Fruit fly (Drosophila melanogaster): ENCODE measurements around the gene CG1924.

CG1924 gene

DNA sequence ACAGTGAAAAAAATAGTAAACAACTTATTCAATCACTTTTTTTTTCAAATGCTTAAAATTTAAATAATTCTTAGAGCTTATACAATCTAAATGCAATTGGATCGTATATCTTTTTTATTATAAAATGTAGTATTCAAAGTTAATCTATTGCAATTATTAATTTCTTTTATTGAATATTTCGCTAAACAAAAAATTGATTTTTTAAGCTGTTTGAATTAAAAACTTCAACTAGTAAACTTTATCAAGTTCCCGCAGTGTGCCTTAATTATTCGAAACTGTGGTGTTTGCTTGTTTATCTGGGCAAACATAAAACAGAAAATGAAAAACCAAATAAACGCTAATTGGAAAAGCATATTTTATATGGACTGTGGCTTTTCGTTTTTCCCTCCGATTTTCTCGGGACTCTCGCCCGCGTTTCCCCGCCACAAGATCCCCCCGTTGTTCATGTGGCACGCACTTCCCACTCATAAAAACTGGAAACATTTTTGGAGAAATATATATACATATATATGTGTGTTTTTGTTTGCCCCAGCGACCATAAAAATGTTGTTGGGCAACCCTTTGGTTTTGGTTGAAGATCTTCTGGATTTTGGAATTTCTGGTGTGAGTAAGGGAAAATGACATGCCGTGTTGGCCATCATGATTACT, 47.0 kb upstream of the CG1924 start (continued):
- TF ChIP-seq CG13424 (tag; optimal IDR thresholded peaks at IDR 0.05) = peak; percentile 70
- TF ChIP-seq CG31388 (GFP tag; optimal IDR thresholded peaks at IDR 0.05) = no peak
- TF ChIP-seq CG2875 (GFP tag; optimal IDR thresholded peaks at IDR 0.05) = peak; percentile 49
- TF ChIP-seq trem (tag; optimal IDR thresholded peaks at IDR 0.05) = peak; percentile 44
- peak; percentile 83 for TF ChIP-seq CG2712 (tag; optimal IDR thresholded peaks at IDR 0.05)
- TF ChIP-seq sens (GFP tag) = peak; percentile 82
- no peak for TF ChIP-seq mld (GFP tag; IDR thresholded peaks at IDR 0.05; ENCODE audit: partially characterized antibody)
- no peak for TF ChIP-seq cg (GFP tag; optimal IDR thresholded peaks at IDR 0.05)
- TF ChIP-seq CG10654 (GFP tag; optimal IDR thresholded peaks at IDR 0.05) = peak; percentile 12
- peak; percentile 40 for TF ChIP-seq Abd-B (GFP tag; optimal IDR thresholded peaks at IDR 0.05)
- no peak for TF ChIP-seq Ada2b (GFP tag; IDR thresholded peaks at IDR 0.05)
- peak; percentile 47 for TF ChIP-seq CG7556 (GFP tag; optimal IDR thresholded peaks at IDR 0.05)
- no peak for TF ChIP-seq nau (GFP tag; optimal IDR thresholded peaks at IDR 0.05)
- TF ChIP-seq mam (GFP tag; optimal IDR thresholded peaks at IDR 0.05) = no peak
- TF ChIP-seq Eip74EF (GFP tag; optimal IDR thresholded peaks at IDR 0.05) = peak in 1 of 2 experiments; percentile 63
- TF ChIP-seq CG9932 (GFP tag; IDR thresholded peaks at IDR 0.05) = no peak
- no peak for TF ChIP-seq chif (GFP tag; optimal IDR thresholded peaks at IDR 0.05)
- no peak for TF ChIP-seq Dfd (GFP tag; optimal IDR thresholded peaks at IDR 0.05)
- TF ChIP-seq Six4 (GFP tag; optimal IDR thresholded peaks at IDR 0.05) = peak; percentile 25
- peak; percentile 33 for TF ChIP-seq CG9437 (GFP tag; optimal IDR thresholded peaks at IDR 0.05)
- TF ChIP-seq abd-A (tag; optimal IDR thresholded peaks at IDR 0.05) = peak; percentile 16
- peak; percentile 33 for TF ChIP-seq CG2202 (tag; optimal IDR thresholded peaks at IDR 0.05)
- no peak for TF ChIP-seq NfI (GFP tag; optimal IDR thresholded peaks at IDR 0.05)
- TF ChIP-seq CG14441 (GFP tag; IDR thresholded peaks at IDR 0.05) = no peak
- no peak for TF ChIP-seq gro (GFP tag; optimal IDR thresholded peaks at IDR 0.05)
- peak; percentile 65 for TF ChIP-seq CG10267 (tag; optimal IDR thresholded peaks at IDR 0.05)
- TF ChIP-seq HLH54F (GFP tag; optimal IDR thresholded peaks at IDR 0.05) = no peak
- TF ChIP-seq fu2 (GFP tag; optimal IDR thresholded peaks at IDR 0.05) = no peak
- TF ChIP-seq HLH3B (GFP tag; IDR thresholded peaks at IDR 0.05) = peak; percentile 48; the same call in 1 of the 2 replicates
- TF ChIP-seq bsh (GFP tag; optimal IDR thresholded peaks at IDR 0.05) = peak in 1 of 2 experiments; percentile 80
- TF ChIP-seq ash1 (GFP tag; optimal IDR thresholded peaks at IDR 0.05) = no peak
- peak; percentile 6 for TF ChIP-seq tin (GFP tag; optimal IDR thresholded peaks at IDR 0.05)
- peak; percentile 63 for TF ChIP-seq nerfin-1 (tag; optimal IDR thresholded peaks at IDR 0.05)
- TF ChIP-seq kni (GFP tag; optimal IDR thresholded peaks at IDR 0.05) = peak; percentile 13
- peak; percentile 45 for TF ChIP-seq CG15269 (tag; optimal IDR thresholded peaks at IDR 0.05)
- TF ChIP-seq gsb-n (tag; optimal IDR thresholded peaks at IDR 0.05) = peak; percentile 62
- no peak for TF ChIP-seq D (optimal IDR thresholded peaks at IDR 0.05)
- TF ChIP-seq D (GFP tag; optimal IDR thresholded peaks at IDR 0.05) = peak; percentile 64
- peak; percentile 7 for TF ChIP-seq CG5180 (GFP tag; optimal IDR thresholded peaks at IDR 0.05)
- TF ChIP-seq CG3726 (GFP tag; IDR thresholded peaks at IDR 0.05) = no peak
- TF ChIP-seq Nf-YB (GFP tag; optimal IDR thresholded peaks at IDR 0.05) = peak; percentile 44
- TF ChIP-seq crp (GFP tag; optimal IDR thresholded peaks at IDR 0.05) = no peak
- no peak for TF ChIP-seq btn (GFP tag; optimal IDR thresholded peaks at IDR 0.05)
- peak; percentile 72 for TF ChIP-seq dmrt11E (tag; optimal IDR thresholded peaks at IDR 0.05)
- TF ChIP-seq unpg (GFP tag; optimal IDR thresholded peaks at IDR 0.05) = peak; percentile 56
- TF ChIP-seq CG3065 (GFP tag; optimal IDR thresholded peaks at IDR 0.05) = no peak
- TF ChIP-seq CG11504 (tag; optimal IDR thresholded peaks at IDR 0.05) = peak; percentile 73
- no peak for TF ChIP-seq Dref (GFP tag; IDR thresholded peaks at IDR 0.05)
- 0 out of 2 replicates have a peak, but pooled peaks have one; percentile 16 for TF ChIP-seq CG32772 (GFP tag; IDR thresholded peaks at IDR 0.05)

Data from whole organism, embryonic.